Fruit fly (Drosophila melanogaster) whole organism, embryonic: ENCODE data around the gene DNAlig4.
A peak's percentile ranks its signal among the peaks of the same experiment; 100 is the strongest.

Experiments used
- Abd-B ChIP-seq: fragments of 200-800 bp; sonication (Bioruptor generic); optimal IDR thresholded peaks from 2 replicates; lab custom pipeline; 2018; ENCODE audit warnings: missing biosample characterization, mild to moderate bottlenecking, missing genetic modification characterization, moderate library complexity
- CG11093 ChIP-seq: fragments of 200-800 bp; sonication (Bioruptor generic); IDR thresholded peaks from 3 replicates; pipeline ENCODE4 v1.3.6; 2022; ENCODE audit warnings: missing biosample characterization, missing genetic modification characterization
- CG12744 ChIP-seq: fragments of 200-800 bp; sonication (Bioruptor generic); optimal IDR thresholded peaks from 2 replicates; lab custom pipeline; 2016; ENCODE audit warnings: missing biosample characterization, missing genetic modification characterization
- CG12942 ChIP-seq: fragments of 200-800 bp; sonication (Bioruptor generic); optimal IDR thresholded peaks from 3 replicates; lab custom pipeline; 2016; ENCODE audit warnings: missing biosample characterization, missing genetic modification characterization
- CG13287 ChIP-seq: fragments of 200-800 bp; sonication (Bioruptor generic); IDR thresholded peaks from 2 replicates; pipeline ENCODE4 v1.3.6; 2022; ENCODE audit warnings: missing biosample characterization, missing genetic modification characterization; ENCODE audit not compliant: partially characterized antibody
- CG14050 ChIP-seq: fragments of 200-800 bp; sonication (Bioruptor generic); IDR thresholded peaks from 3 replicates; pipeline ENCODE4 v1.3.6; 2022; ENCODE audit warnings: missing biosample characterization, missing genetic modification characterization
- CG15696 ChIP-seq: fragments of 200-800 bp; sonication (Bioruptor generic); optimal IDR thresholded peaks from 2 replicates; lab custom pipeline; 2019; ENCODE audit warnings: missing biosample characterization, mild to moderate bottlenecking, missing genetic modification characterization, moderate library complexity
- CG1603 ChIP-seq: fragments of 200-800 bp; sonication (Bioruptor generic); optimal IDR thresholded peaks from 2 replicates; lab custom pipeline; 2019; ENCODE audit warnings: missing biosample characterization, mild to moderate bottlenecking, missing genetic modification characterization, moderate library complexity
- CG2116 ChIP-seq: fragments of 200-800 bp; sonication (Bioruptor generic); optimal IDR thresholded peaks from 3 replicates; lab custom pipeline; 2018; ENCODE audit warnings: missing biosample characterization, mild to moderate bottlenecking, missing genetic modification characterization
- CG32767 ChIP-seq: fragments of 200-800 bp; sonication (Bioruptor generic); IDR thresholded peaks from 2 replicates; pipeline ENCODE4 v1.3.6; 2022; ENCODE audit warnings: missing biosample characterization, missing genetic modification characterization
- CG3281 ChIP-seq: fragments of 200-800 bp; sonication (Bioruptor generic); optimal IDR thresholded peaks from 3 replicates; lab custom pipeline; 2017; ENCODE audit warnings: missing biosample characterization, mild to moderate bottlenecking, missing genetic modification characterization
- CG3995 ChIP-seq: fragments of 200-800 bp; sonication (Bioruptor generic); optimal IDR thresholded peaks from 3 replicates; lab custom pipeline; 2016; ENCODE audit warnings: missing biosample characterization, missing genetic modification characterization
- CG4404 ChIP-seq: fragments of 200-800 bp; sonication (Bioruptor generic); IDR thresholded peaks from 2 replicates; pipeline ENCODE4 v1.3.6; 2022; ENCODE audit warnings: missing biosample characterization, missing genetic modification characterization
- CG8944 ChIP-seq: fragments of 200-800 bp; sonication (Bioruptor generic); optimal IDR thresholded peaks from 3 replicates; lab custom pipeline; 2016; ENCODE audit warnings: missing biosample characterization, missing genetic modification characterization
- CG9797 ChIP-seq: fragments of 200-800 bp; sonication (Bioruptor generic); optimal IDR thresholded peaks from 3 replicates; lab custom pipeline; 2018; ENCODE audit warnings: missing biosample characterization, mild to moderate bottlenecking, missing genetic modification characterization
- CG9817 ChIP-seq: fragments of 200-800 bp; sonication (Bioruptor generic); optimal IDR thresholded peaks from 2 replicates; lab custom pipeline; 2018; ENCODE audit warnings: missing biosample characterization, mild to moderate bottlenecking, missing genetic modification characterization, moderate library complexity
- CG9876 ChIP-seq: fragments of 200-800 bp; sonication (Bioruptor generic); optimal IDR thresholded peaks from 2 replicates; lab custom pipeline; 2016; ENCODE audit warnings: missing biosample characterization, missing genetic modification characterization
- CHES-1-like ChIP-seq: fragments of 200-800 bp; sonication (Bioruptor generic); optimal IDR thresholded peaks from 2 replicates; lab custom pipeline; 2016; ENCODE audit warnings: missing biosample characterization, missing genetic modification characterization
- D19B ChIP-seq: fragments of 200-800 bp; sonication (Bioruptor generic); optimal IDR thresholded peaks from 2 replicates; lab custom pipeline; 2017; ENCODE audit warnings: missing biosample characterization, mild to moderate bottlenecking, missing genetic modification characterization
- Dfd ChIP-seq, 2 experiments: fragments of >200 bp; optimal IDR thresholded peaks; 2 replicates each; lab custom pipeline; 2017; ENCODE audit warnings: missing biosample characterization in 2 of 2, missing genetic modification characterization in 2 of 2
- Dll ChIP-seq: fragments of 200-800 bp; sonication (Bioruptor generic); IDR thresholded peaks from 4 replicates; pipeline ENCODE4 v1.3.6; 2022; ENCODE audit warnings: missing biosample characterization, missing genetic modification characterization; ENCODE audit not compliant: partially characterized antibody
- Dref ChIP-seq: fragments of 200-800 bp; sonication (Bioruptor generic); IDR thresholded peaks from 2 replicates; pipeline ENCODE4 v1.3.6; 2022; ENCODE audit warnings: missing biosample characterization, missing genetic modification characterization
- Eip74EF ChIP-seq, 2 experiments: fragments of 200-800 bp in 1 of 2; fragments of >200 bp in 1 of 2; sonication (Bioruptor generic) in 1 of 2; optimal IDR thresholded peaks; 2 replicates each; lab custom pipeline; 2017 to 2019; ENCODE audit warnings: missing biosample characterization in 2 of 2, missing genetic modification characterization in 2 of 2, mild to moderate bottlenecking in 1 of 2, moderate library complexity in 1 of 2
- Fer2 ChIP-seq: fragments of 200-800 bp; sonication (Bioruptor generic); optimal IDR thresholded peaks from 2 replicates; lab custom pipeline; 2018; ENCODE audit warnings: missing biosample characterization, mild to moderate bottlenecking, missing genetic modification characterization, moderate library complexity
- HmgZ ChIP-seq: fragments of 200-800 bp; sonication (Bioruptor generic); optimal IDR thresholded peaks from 2 replicates; lab custom pipeline; 2018; ENCODE audit warnings: missing biosample characterization, mild to moderate bottlenecking, missing genetic modification characterization
- Kr ChIP-seq: fragments of 200-800 bp; sonication (Bioruptor generic); optimal IDR thresholded peaks from 2 replicates; lab custom pipeline; 2017; ENCODE audit warnings: missing biosample characterization, mild to moderate bottlenecking, missing genetic modification characterization
- Mes4 ChIP-seq: fragments of 200-800 bp; sonication (Bioruptor generic); optimal IDR thresholded peaks from 2 replicates; lab custom pipeline; 2016; ENCODE audit warnings: missing biosample characterization, missing genetic modification characterization
- Mrtf ChIP-seq: fragments of 200-800 bp; sonication (Bioruptor generic); IDR thresholded peaks from 3 replicates; pipeline ENCODE4 v1.3.6; 2022; ENCODE audit warnings: missing biosample characterization, missing genetic modification characterization
- Side ChIP-seq: fragments of 200-800 bp; sonication (Bioruptor generic); optimal IDR thresholded peaks from 2 replicates; lab custom pipeline; 2016; ENCODE audit warnings: missing biosample characterization, missing genetic modification characterization
- Taf1 ChIP-seq: fragments of 200-800 bp; sonication (Bioruptor generic); IDR thresholded peaks from 2 replicates; pipeline ENCODE4 v1.3.6; 2022; ENCODE audit warnings: missing biosample characterization, missing genetic modification characterization
- Trl ChIP-seq, 3 experiments: fragments of >200 bp in 2 of 3; fragments of 200-800 bp in 1 of 3; sonication (Bioruptor generic) in 1 of 3; optimal IDR thresholded peaks; 2 replicates in 1 of 3; 3 replicates in 2 of 3; lab custom pipeline; 2016 to 2017; ENCODE audit warnings: missing biosample characterization in 1 of 3, missing genetic modification characterization in 1 of 3
- btn ChIP-seq: fragments of 200-800 bp; sonication (Bioruptor generic); optimal IDR thresholded peaks from 2 replicates; lab custom pipeline; 2016; ENCODE audit warnings: missing biosample characterization, missing genetic modification characterization
- cwo ChIP-seq: fragments of 200-800 bp; sonication (Bioruptor generic); optimal IDR thresholded peaks from 3 replicates; lab custom pipeline; 2017; ENCODE audit warnings: missing biosample characterization, missing genetic modification characterization, mild to moderate bottlenecking, moderate library complexity, missing genetic modification reagents
- ems ChIP-seq: fragments of 200-800 bp; sonication (Bioruptor generic); optimal IDR thresholded peaks from 3 replicates; lab custom pipeline; 2016; ENCODE audit warnings: missing biosample characterization, missing genetic modification characterization
- gcm ChIP-seq: fragments of 200-800 bp; sonication (Bioruptor generic); optimal IDR thresholded peaks from 2 replicates; lab custom pipeline; 2019; ENCODE audit warnings: missing biosample characterization, mild to moderate bottlenecking, missing genetic modification characterization, moderate library complexity
- hb ChIP-seq: fragments of 200-800 bp; sonication (Bioruptor generic); IDR thresholded peaks from 3 replicates; pipeline ENCODE4 v1.3.6; 2022; ENCODE audit warnings: missing biosample characterization, missing genetic modification characterization; ENCODE audit not compliant: partially characterized antibody
- her ChIP-seq: fragments of 200-800 bp; sonication (Bioruptor generic); optimal IDR thresholded peaks from 2 replicates; lab custom pipeline; 2016; ENCODE audit warnings: missing biosample characterization, missing genetic modification characterization
- lab ChIP-seq: fragments of 200-800 bp; sonication (Bioruptor generic); optimal IDR thresholded peaks from 3 replicates; lab custom pipeline; 2017; ENCODE audit warnings: missing biosample characterization, missing genetic modification characterization, mild to moderate bottlenecking, moderate library complexity, missing genetic modification reagents
- lbe ChIP-seq: fragments of 200-800 bp; sonication (Bioruptor generic); optimal IDR thresholded peaks from 2 replicates; lab custom pipeline; 2016; ENCODE audit warnings: missing biosample characterization, mild to moderate bottlenecking, missing genetic modification characterization
- mam ChIP-seq: fragments of 200-800 bp; sonication (Bioruptor generic); optimal IDR thresholded peaks from 3 replicates; lab custom pipeline; 2016; ENCODE audit warnings: missing biosample characterization, missing genetic modification characterization
- nerfin-2 ChIP-seq: fragments of 200-800 bp; sonication (Bioruptor generic); IDR thresholded peaks from 2 replicates; pipeline ENCODE4 v1.3.6; 2022; ENCODE audit warnings: missing biosample characterization, missing genetic modification characterization; ENCODE audit not compliant: partially characterized antibody
- onecut ChIP-seq: fragments of 200-800 bp; sonication (Bioruptor generic); IDR thresholded peaks from 2 replicates; pipeline ENCODE4 v1.3.6; 2022; ENCODE audit warnings: missing biosample characterization, missing genetic modification characterization
- pum ChIP-seq: fragments of 200-800 bp; sonication (Bioruptor generic); optimal IDR thresholded peaks from 2 replicates; lab custom pipeline; 2016; ENCODE audit warnings: missing biosample characterization, missing genetic modification characterization
- seq ChIP-seq: fragments of 200-800 bp; sonication (Bioruptor generic); IDR thresholded peaks from 2 replicates; pipeline ENCODE4 v1.3.6; 2022; ENCODE audit warnings: missing biosample characterization, missing genetic modification characterization
- slp2 ChIP-seq: fragments of 200-800 bp; sonication (Bioruptor generic); optimal IDR thresholded peaks from 2 replicates; lab custom pipeline; 2016; ENCODE audit warnings: missing biosample characterization, missing genetic modification characterization
- sr ChIP-seq: fragments of 200-800 bp; sonication (Bioruptor generic); IDR thresholded peaks from 3 replicates; pipeline ENCODE4 v1.3.6; 2022; ENCODE audit warnings: missing biosample characterization, missing genetic modification characterization
- tap ChIP-seq: fragments of 200-800 bp; optimal IDR thresholded peaks from 3 replicates; lab custom pipeline; 2019; ENCODE audit warnings: missing biosample characterization, mild to moderate bottlenecking, missing genetic modification characterization, moderate library complexity
- trem ChIP-seq: fragments of 200-800 bp; optimal IDR thresholded peaks from 3 replicates; lab custom pipeline; 2019; ENCODE audit warnings: missing biosample characterization, mild to moderate bottlenecking, missing genetic modification characterization, moderate library complexity
- ttk ChIP-seq: fragments of 200-800 bp; sonication (Bioruptor generic); IDR thresholded peaks from 2 replicates; pipeline ENCODE4 v2.1.2; 2022; ENCODE audit warnings: missing biosample characterization, missing genetic modification characterization
- tup ChIP-seq: fragments of 200-800 bp; sonication (Bioruptor generic); optimal IDR thresholded peaks from 2 replicates; lab custom pipeline; 2016; ENCODE audit warnings: missing biosample characterization, mild to moderate bottlenecking, missing genetic modification characterization, moderate library complexity
- zfh2 ChIP-seq: fragments of 200-800 bp; sonication (Bioruptor generic); optimal IDR thresholded peaks from 2 replicates; lab custom pipeline; 2016; ENCODE audit warnings: missing biosample characterization, missing genetic modification characterization

Gene DNAlig4

dm6 chrX:13643961-13644360 lies 23.6 kb downstream of the DNAlig4 start (continued):
- TF ChIP-seq nerfin-2 (GFP tag; lab: Robert Waterston, UW) (no peak), CG9817 (tag; lab: Kevin White, UChicago) (no peak), sr (no peak), Dfd (GFP tag; optimal IDR thresholded peaks at IDR 0.05; lab: Kevin White, UChicago) (no peak), Taf1 (0 out of 2 replicates have a peak, but pooled peaks have one; percentile 9), Mrtf (GFP tag; lab: Robert Waterston, UW) (no peak), CG32767 (GFP tag; lab: Robert Waterston, UW) (0 out of 2 replicates have a peak, but pooled peaks have one; percentile 16), zfh2 (GFP tag; lab: Kevin White, UChicago) (no peak), lab (GFP tag; lab: Kevin White, UChicago) (peak; percentile 83), trem (tag; lab: Kevin White, UChicago) (peak; percentile 21), D19B (GFP tag; lab: Kevin White, UChicago) (no peak), CG12744 (GFP tag; lab: Kevin White, UChicago) (no peak), CG15696 (tag; lab: Kevin White, UChicago) (no peak), Eip74EF (GFP tag; optimal IDR thresholded peaks at IDR 0.05; lab: Kevin White, UChicago) (no peak), onecut (GFP tag; lab: Robert Waterston, UW) (no peak; the same call in 1 of the 2 replicates), lbe (no peak), CG2116 (no peak), Kr (GFP tag; lab: Kevin White, UChicago) (no peak), cwo (GFP tag; lab: Kevin White, UChicago) (peak; percentile 42), mam (no peak), CG3995 (GFP tag; lab: Kevin White, UChicago) (no peak), btn (GFP tag; lab: Kevin White, UChicago) (no peak), CG11093 (no peak), CG14050 (no peak; the same call in 2 of the 3 replicates), Fer2 (tag; lab: Kevin White, UChicago) (no peak), CG9797 (GFP tag; lab: Kevin White, UChicago) (no peak), CG8944 (GFP tag; lab: Kevin White, UChicago) (no peak), pum (GFP tag; lab: Kevin White, UChicago) (peak; percentile 55), HmgZ (no peak), CG12942 (GFP tag; lab: Kevin White, UChicago) (peak; percentile 11), Trl (optimal IDR thresholded peaks at IDR 0.05; lab: Kevin White, UChicago) (no peak), Trl (GFP tag; optimal IDR thresholded peaks at IDR 0.05; lab: Kevin White, UChicago) (peak; percentile 50), ems (GFP tag; lab: Kevin White, UChicago) (no peak), CG4404 (GFP tag; lab: Robert Waterston, UW) (no peak), her (peak; percentile 19), Side (GFP tag; lab: Kevin White, UChicago) (peak; percentile 57), Abd-B (GFP tag; lab: Kevin White, UChicago) (no peak), gcm (GFP tag; lab: Kevin White, UChicago) (no peak), CHES-1-like (GFP tag; lab: Kevin White, UChicago) (no peak), CG1603 (tag; lab: Kevin White, UChicago) (peak; percentile 68), tap (tag; lab: Kevin White, UChicago) (peak; percentile 10), tup (GFP tag; lab: Kevin White, UChicago) (no peak), hb (GFP tag; lab: Robert Waterston, UW) (no peak), CG13287 (GFP tag; lab: Robert Waterston, UW) (no peak), Dref (GFP tag; lab: Robert Waterston, UW) (no peak), Mes4 (no peak), slp2 (peak; percentile 15), Dll (GFP tag; lab: Robert Waterston, UW) (no peak), ttk (GFP tag; lab: Robert Waterston, UW) (peak; percentile 71), seq (GFP tag; lab: Robert Waterston, UW) (no peak), CG9876 (GFP tag; lab: Kevin White, UChicago) (no peak), CG3281 (GFP tag; lab: Kevin White, UChicago) (peak; percentile 28)
